Fruit fly (Drosophila melanogaster): ENCODE data around the gene mRpL13.

Gene mRpL13

DNA sequence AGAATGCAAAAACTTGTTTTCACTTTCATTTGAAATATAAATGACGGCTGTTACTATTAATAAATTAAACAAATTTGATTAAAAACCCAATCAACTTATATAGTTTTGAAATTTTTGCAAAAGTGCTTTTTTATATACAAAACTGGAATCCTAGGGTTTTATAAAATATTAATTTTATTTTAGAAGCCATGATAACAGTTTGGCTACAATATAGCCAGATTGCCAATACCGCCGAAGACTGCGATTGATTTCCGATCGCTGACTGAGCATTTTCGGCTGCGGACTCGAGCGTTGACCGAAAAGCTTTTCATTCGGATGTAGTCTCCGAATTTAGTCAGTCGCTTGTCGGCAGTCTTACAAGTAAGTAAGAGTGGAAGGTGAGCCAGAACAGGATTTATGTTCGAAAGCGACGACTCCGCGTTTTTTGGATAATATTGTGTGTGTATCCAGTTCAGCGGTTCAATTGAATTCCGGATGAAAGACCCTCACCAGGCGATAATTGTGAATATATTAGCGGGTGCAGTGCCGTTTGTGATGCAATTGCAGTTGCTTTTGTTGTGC is 35.7 kb downstream of the mRpL13 start, which contains the start of gene Ugt36D1:
Ugt36D1 (plus strand) TSS at position 306 of the 561 bp plus-strand sequence.
- no peak for TF ChIP-seq Sin3A (optimal IDR thresholded peaks at IDR 0.05)
- TF ChIP-seq insv (optimal IDR thresholded peaks at IDR 0.05): no peak
- no peak for TF ChIP-seq h (optimal IDR thresholded peaks at IDR 0.05)
- TF ChIP-seq ttk (optimal IDR thresholded peaks at IDR 0.05): no peak
- no peak for TF ChIP-seq Myc (optimal IDR thresholded peaks at IDR 0.05)
- no peak for TF ChIP-seq psq (optimal IDR thresholded peaks at IDR 0.05)

DNA sequence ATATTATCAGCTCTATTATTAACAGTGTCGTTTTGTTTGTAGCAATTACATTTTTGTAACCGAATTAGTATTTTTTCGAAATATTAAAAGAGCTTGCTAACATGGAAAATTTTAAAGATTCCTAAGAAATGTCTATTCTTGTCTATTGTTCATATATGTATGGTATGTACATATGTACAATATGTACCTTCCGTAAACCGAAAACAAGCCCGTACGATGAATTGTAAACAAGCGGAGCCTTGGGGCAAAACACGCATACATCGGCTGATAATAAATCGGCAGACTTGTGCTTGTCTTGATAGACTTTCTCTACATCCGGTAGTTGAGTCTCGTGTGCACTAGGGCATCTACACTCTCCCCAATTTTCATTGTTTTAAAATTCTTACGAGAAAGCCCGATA is 36.2 kb downstream of the mRpL13 start:
- no peak for TF ChIP-seq psq (optimal IDR thresholded peaks at IDR 0.05)
- no peak for TF ChIP-seq ttk (optimal IDR thresholded peaks at IDR 0.05)
- TF ChIP-seq insv (optimal IDR thresholded peaks at IDR 0.05): no peak
- no peak for TF ChIP-seq h (optimal IDR thresholded peaks at IDR 0.05)
- no peak for TF ChIP-seq Sin3A (optimal IDR thresholded peaks at IDR 0.05)
- TF ChIP-seq Myc (optimal IDR thresholded peaks at IDR 0.05): no peak

DNA sequence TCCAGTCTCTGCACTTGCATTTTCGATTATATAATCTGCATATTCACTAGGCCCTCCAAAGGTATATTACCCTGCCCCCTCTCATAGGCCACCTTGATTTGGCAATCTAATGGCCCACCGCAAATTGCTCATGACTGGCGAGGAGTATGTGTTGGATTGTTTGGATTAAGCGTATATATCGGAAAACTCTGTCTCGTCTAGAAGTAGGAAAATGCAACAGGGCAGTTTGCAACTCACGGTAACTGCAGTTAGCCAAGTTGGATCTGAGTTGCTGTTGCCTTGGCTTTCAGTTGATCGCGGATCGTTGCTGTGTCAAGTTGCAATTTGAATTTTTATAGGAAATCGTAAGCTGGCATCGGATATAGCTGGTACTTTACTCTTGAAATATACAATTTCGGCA is 40.0 kb downstream of the mRpL13 start, which contains the start of gene Ugt36F1:
Ugt36F1 (plus strand) TSS at position 301 of the 400 bp plus-strand sequence.
- TF ChIP-seq insv (optimal IDR thresholded peaks at IDR 0.05): no peak

DNA sequence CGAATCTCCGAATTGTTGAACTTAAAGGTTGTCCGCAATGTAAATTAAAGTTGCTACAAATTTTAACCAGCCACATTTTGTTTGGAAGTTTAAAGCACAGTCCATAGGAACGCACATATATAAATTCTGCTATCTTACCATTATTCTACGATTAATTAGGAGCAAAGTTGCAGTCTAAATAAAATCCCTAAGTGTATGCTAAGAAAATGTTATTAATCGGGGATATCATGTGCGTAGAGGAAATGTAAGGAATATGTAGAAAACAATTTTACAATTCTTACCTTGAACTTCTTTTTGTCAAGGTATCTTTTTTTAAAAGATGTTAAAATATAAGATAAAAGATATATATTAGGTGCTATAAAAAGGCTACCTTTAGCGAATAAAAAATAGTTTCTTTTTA is 40.7 kb downstream of the mRpL13 start:
- TF ChIP-seq ttk (optimal IDR thresholded peaks at IDR 0.05) (no peak), psq (optimal IDR thresholded peaks at IDR 0.05) (no peak), insv (optimal IDR thresholded peaks at IDR 0.05) (no peak)

DNA sequence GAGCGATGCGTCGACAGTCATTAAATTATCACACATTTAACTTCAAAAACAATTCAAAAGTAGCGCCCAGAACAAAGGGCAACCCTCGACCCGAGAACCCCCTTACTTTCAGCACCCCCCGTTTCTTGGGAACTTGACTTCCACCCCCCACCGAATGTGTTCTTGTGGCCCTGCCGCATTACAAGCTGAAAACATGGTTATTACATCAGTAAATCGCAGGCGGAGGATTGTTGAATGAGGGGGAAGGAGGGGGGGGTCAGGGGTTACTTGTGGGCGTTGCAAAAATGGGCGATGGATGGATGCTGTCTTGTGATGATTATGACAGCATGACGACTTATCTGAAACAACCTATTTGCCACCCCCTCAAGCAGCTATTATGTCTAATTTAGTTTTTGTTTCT is 43.9 kb downstream of the mRpL13 start:
- TF ChIP-seq insv (optimal IDR thresholded peaks at IDR 0.05): no peak
- no peak for TF ChIP-seq psq (optimal IDR thresholded peaks at IDR 0.05)
- TF ChIP-seq Sin3A (optimal IDR thresholded peaks at IDR 0.05): no peak
- no peak for TF ChIP-seq Myc (optimal IDR thresholded peaks at IDR 0.05)
- TF ChIP-seq h (optimal IDR thresholded peaks at IDR 0.05): no peak
- no peak for TF ChIP-seq ttk (optimal IDR thresholded peaks at IDR 0.05)

DNA sequence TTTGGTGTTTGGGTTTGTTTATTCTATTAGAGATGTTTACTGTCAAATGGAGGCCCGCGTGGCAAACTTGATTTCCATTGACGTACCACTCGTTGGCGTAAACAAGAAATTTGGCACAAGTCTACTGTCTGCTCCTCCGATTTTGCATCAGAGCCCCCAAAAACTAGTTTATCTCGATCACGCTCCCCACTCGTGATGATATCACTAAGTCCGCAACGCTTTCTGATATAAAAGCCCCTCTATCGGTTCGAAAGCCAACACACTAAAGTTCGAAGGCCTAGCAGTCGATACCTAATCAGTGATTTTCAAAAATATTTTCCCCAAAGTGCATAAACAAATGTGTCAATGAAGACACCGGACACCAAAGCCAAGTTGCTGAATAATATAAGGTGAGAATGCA is 46.3 kb downstream of the mRpL13 start:
- TF ChIP-seq insv (optimal IDR thresholded peaks at IDR 0.05) (no peak), h (optimal IDR thresholded peaks at IDR 0.05) (no peak), Myc (optimal IDR thresholded peaks at IDR 0.05) (no peak), ttk (optimal IDR thresholded peaks at IDR 0.05) (no peak), psq (optimal IDR thresholded peaks at IDR 0.05) (no peak), Sin3A (optimal IDR thresholded peaks at IDR 0.05) (no peak)

DNA sequence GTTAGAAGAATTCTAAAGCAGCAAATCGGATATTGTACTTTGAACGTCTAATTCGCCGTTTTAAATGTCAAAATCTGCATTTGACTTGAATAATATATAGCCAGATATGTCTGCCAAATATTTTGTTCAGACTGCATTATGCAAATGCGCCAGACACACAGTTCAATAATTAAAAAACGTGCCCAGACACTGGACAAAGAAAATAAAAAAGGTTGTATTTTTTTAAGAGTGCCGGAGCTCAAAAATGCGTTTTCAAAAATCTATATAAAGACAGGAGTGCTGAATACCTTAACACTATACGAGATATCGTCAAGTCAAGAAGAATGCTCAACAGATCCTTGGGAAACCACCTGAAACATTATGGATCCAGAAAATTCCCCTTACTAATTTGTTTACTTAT is 46.7 kb downstream of the mRpL13 start, which contains the start of the genes CG17325 and CG42305:
CG17325 (plus strand) TSS at position 301 of the 400 bp plus-strand sequence.
CG42305 (plus strand) TSS at position 301 of the 400 bp plus-strand sequence.
- TF ChIP-seq h (optimal IDR thresholded peaks at IDR 0.05): no peak
- no peak for TF ChIP-seq Myc (optimal IDR thresholded peaks at IDR 0.05)
- TF ChIP-seq ttk (optimal IDR thresholded peaks at IDR 0.05): no peak
- TF ChIP-seq insv (optimal IDR thresholded peaks at IDR 0.05): no peak
- TF ChIP-seq Sin3A (optimal IDR thresholded peaks at IDR 0.05): no peak
- no peak for TF ChIP-seq psq (optimal IDR thresholded peaks at IDR 0.05)

DNA sequence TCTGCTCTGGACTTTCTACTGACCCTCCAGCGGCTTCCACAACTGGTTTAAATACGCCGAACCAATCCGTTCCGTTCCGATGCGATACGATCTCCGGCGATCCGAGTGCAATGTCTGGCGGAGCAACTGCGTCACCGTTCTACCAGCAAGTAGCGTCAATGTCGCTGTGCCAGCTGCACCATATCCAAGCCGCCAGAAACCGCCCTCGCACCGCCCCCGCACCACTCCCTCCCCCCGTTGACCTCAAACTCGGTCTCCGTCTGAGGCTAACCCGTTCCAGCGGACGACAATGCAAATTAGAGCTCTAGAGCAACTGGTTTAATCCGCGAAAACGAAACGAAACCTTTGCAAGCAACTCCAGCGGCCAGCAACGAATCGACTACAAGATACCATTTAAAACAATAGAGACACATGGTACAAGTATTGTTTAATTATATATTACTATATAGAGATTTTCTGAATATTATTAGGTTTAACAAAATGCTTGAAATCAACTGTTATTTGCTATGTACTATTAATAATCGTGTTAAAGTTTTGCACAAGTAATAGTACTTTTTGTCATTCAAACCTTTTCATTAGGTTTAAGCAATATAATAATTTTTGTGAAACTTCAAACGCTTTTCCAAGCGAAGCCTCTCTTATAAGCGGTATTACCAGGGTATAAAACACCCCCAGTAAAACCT is 47.9 kb downstream of the mRpL13 start, which contains the start of the genes CG10570 and CG42502:
CG10570 (minus strand) TSS at position 293 of the 683 bp plus-strand sequence.
CG42502 (minus strand) TSS at position 293 of the 683 bp plus-strand sequence.
- no peak for TF ChIP-seq Sin3A (optimal IDR thresholded peaks at IDR 0.05)

DNA sequence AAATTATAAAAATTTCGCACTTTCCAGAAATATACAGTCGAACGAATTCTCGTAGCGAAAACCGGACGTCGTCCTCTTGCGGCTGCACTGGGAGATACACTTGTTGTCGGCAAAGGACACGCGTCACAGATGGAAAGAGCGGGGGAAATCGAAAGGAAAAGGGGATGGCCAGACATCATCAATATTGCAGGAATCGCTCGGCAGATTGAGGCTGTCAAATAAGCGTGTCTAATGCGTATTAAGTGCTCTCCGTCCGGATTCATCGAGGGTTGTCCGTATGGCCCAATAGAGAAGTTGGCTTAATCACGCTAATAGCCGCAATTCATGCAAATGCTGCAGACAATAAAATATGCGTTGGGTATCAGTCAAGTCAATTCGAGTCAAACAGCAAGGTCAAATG is 49.6 kb downstream of the mRpL13 start:
- TF ChIP-seq psq (optimal IDR thresholded peaks at IDR 0.05): no peak
- no peak for TF ChIP-seq ttk (optimal IDR thresholded peaks at IDR 0.05)
- no peak for TF ChIP-seq insv (optimal IDR thresholded peaks at IDR 0.05)
- TF ChIP-seq Sin3A (optimal IDR thresholded peaks at IDR 0.05): no peak

DNA sequence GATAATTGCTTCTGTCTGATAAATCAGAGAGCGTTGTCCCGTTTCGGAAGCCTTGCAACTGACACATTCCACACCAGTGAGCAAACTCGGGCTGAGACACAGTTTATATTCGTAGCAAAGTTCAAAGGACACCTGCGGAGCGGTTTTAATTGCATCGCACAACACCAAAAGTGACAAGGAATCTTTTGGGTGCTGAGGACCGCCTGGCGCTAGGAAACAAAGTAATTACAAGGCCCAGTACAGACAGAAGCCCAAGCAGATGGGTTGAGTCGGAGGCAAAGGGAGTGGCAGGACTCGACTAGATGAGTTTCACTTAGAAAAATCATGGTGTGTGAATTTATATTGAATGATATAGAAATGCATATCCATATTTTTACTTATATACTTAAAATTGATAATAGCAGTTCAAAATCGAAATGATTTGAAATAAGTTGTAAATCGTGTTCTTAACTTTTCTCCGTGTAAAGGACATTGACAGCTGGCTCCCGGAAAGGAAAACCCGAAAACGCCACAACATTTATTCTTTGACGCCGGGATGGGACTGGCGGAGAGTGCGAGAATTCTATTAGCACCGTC is 50.2 kb downstream of the mRpL13 start:
- TF ChIP-seq h (optimal IDR thresholded peaks at IDR 0.05) (no peak), Myc (optimal IDR thresholded peaks at IDR 0.05) (no peak), insv (optimal IDR thresholded peaks at IDR 0.05) (no peak), ttk (optimal IDR thresholded peaks at IDR 0.05) (no peak), Sin3A (optimal IDR thresholded peaks at IDR 0.05) (no peak), psq (optimal IDR thresholded peaks at IDR 0.05) (no peak)

Data from Kc167 (cell line).